Worm (Caenorhabditis elegans) whole organism, L3 larva: ENCODE data around the gene F40E10.5.

ENCODE experiments used
- R02D3.7 ChIP-seq: fragments of 150-350 bp; optimal IDR thresholded peaks from 2 replicates; lab custom pipeline; 2014; ENCODE audit warnings: missing biosample characterization, missing genetic modification characterization
- ceh-82 ChIP-seq: fragments of 150-350 bp; optimal IDR thresholded peaks from 2 replicates; lab custom pipeline; 2014; ENCODE audit warnings: missing biosample characterization, missing genetic modification characterization
- daf-12 ChIP-seq: fragments of 150-350 bp; optimal IDR thresholded peaks from 2 replicates; lab custom pipeline; 2014; ENCODE audit warnings: missing biosample characterization, missing genetic modification reagents, missing genetic modification characterization
- egl-27 ChIP-seq: sonication (generic microtip); optimal IDR thresholded peaks from 4 replicates; lab custom pipeline; 2017; ENCODE audit warnings: missing biosample characterization, missing genetic modification reagents, missing genetic modification characterization
- lin-39 ChIP-seq: fragments of 150-350 bp; optimal IDR thresholded peaks from 2 replicates; lab custom pipeline; 2018; ENCODE audit warnings: missing biosample characterization, missing genetic modification reagents, missing genetic modification characterization
- nhr-12 ChIP-seq: fragments of 150-350 bp; optimal IDR thresholded peaks from 2 replicates; lab custom pipeline; 2014; ENCODE audit warnings: missing biosample characterization, missing genetic modification characterization
- nhr-23 ChIP-seq: fragments of 150-350 bp; optimal IDR thresholded peaks from 2 replicates; lab custom pipeline; 2014; ENCODE audit warnings: missing biosample characterization, missing genetic modification reagents, missing genetic modification characterization
- nhr-25 ChIP-seq: sonication (generic microtip); optimal IDR thresholded peaks from 2 replicates; lab custom pipeline; 2017; ENCODE audit warnings: missing biosample characterization, missing genetic modification characterization
- nhr-77 ChIP-seq: fragments of 150-350 bp; optimal IDR thresholded peaks from 2 replicates; lab custom pipeline; 2014; ENCODE audit warnings: missing biosample characterization, missing genetic modification characterization
- pqm-1 ChIP-seq: fragments of 150-350 bp; optimal IDR thresholded peaks from 2 replicates; lab custom pipeline; 2017; ENCODE audit warnings: missing biosample characterization, missing genetic modification characterization, inconsistent platforms
- snpc-4 ChIP-seq: fragments of 150-350 bp; optimal IDR thresholded peaks from 2 replicates; lab custom pipeline; 2014; ENCODE audit warnings: missing biosample characterization, missing genetic modification characterization
- unc-62 ChIP-seq: fragments of 150-350 bp; sonication (generic microtip); optimal IDR thresholded peaks from 4 replicates; lab custom pipeline; 2014; ENCODE audit warnings: missing biosample characterization, missing genetic modification reagents, missing genetic modification characterization

DNA sequence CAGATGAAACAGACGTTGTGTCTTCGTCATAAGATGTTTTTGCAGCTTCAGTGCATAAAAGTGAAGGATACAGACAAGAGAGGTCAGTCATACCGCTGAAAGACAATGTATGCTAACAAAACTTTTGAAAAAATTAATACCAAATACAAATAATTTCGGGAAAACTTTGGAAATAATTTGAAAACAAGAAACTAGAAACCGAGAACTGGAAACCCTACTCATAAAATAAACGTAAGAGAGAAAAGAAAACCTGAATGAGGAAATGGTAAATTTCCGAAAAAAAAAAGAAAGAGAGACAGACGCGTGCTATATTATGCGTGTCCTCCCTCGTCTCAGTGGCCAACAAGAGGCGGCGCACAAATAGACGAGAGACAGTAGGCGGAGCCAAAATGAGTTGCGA lies 8.7 kb upstream of the F40E10.5 start, which contains the start of gene sox-3:
- TF ChIP-seq nhr-23 (no peak), unc-62 (GFP tag; lab: Kevin White, UChicago) (no peak), nhr-12 (tag; lab: Kevin White, UChicago) (no peak), pqm-1 (tag; lab: Kevin White, UChicago) (no peak), daf-12 (tag; lab: Kevin White, UChicago) (no peak), nhr-25 (tag; lab: Kevin White, UChicago) (no peak), nhr-77 (no peak), egl-27 (tag; lab: Kevin White, UChicago) (no peak), snpc-4 (tag; lab: Kevin White, UChicago) (no peak), ceh-82 (tag; lab: Kevin White, UChicago) (no peak), lin-39 (tag; lab: Kevin White, UChicago) (no peak), R02D3.7 (tag; lab: Kevin White, UChicago) (no peak)
